Worm (Caenorhabditis elegans) whole organism, young adult: ENCODE data around the gene C06C3.4.

Experiments used
- B0019.2 ChIP-seq: fragments of 200-800 bp; sonication (Bioruptor generic); conservative IDR thresholded peaks from 2 replicates; pipeline ENCODE4 v1.3.6; 2022; ENCODE audit warnings: missing genetic modification reagents, missing genetic modification characterization, missing compliant biosample characterization
- C17E4.6 ChIP-seq: fragments of 200-800 bp; sonication (Bioruptor generic); IDR thresholded peaks from 2 replicates; pipeline ENCODE4 v1.3.6; 2022; ENCODE audit warnings: missing genetic modification reagents, missing genetic modification characterization, missing compliant biosample characterization
- D2030.7 ChIP-seq: fragments of 200-800 bp; sonication (Bioruptor generic); IDR thresholded peaks from 2 replicates; pipeline ENCODE4 v1.3.6; 2022; ENCODE audit warnings: missing genetic modification reagents, missing genetic modification characterization, missing compliant biosample characterization
- F22D6.2 ChIP-seq: sonication (generic microtip); optimal IDR thresholded peaks from 2 replicates; lab custom pipeline; 2016; ENCODE audit warnings: mild to moderate bottlenecking, missing genetic modification characterization, missing compliant biosample characterization
- F55B11.4 ChIP-seq: sonication (generic microtip); optimal IDR thresholded peaks from 2 replicates; lab custom pipeline; 2016; ENCODE audit warnings: missing compliant biosample characterization, missing genetic modification characterization, borderline replicate concordance; ENCODE audit not compliant: insufficient read depth
- Y53F4B.3 ChIP-seq: fragments of 200-800 bp; sonication (Bioruptor generic); IDR thresholded peaks from 2 replicates; pipeline ENCODE4 v1.3.6; 2022; ENCODE audit warnings: missing genetic modification reagents, missing genetic modification characterization, missing compliant biosample characterization
- Y53G8AR.9 ChIP-seq: fragments of 200-800 bp; sonication (Bioruptor generic); conservative IDR thresholded peaks from 2 replicates; pipeline ENCODE4 v1.3.6; 2022; ENCODE audit warnings: missing genetic modification reagents, missing genetic modification characterization, missing compliant biosample characterization
- Y56A3A.18 ChIP-seq: fragments of 200-800 bp; sonication (Bioruptor generic); IDR thresholded peaks from 2 replicates; pipeline ENCODE4 v1.3.6; 2022; ENCODE audit warnings: missing genetic modification reagents, missing genetic modification characterization, missing compliant biosample characterization
- Y95B8A.8 ChIP-seq: fragments of 200-800 bp; sonication (Bioruptor generic); IDR thresholded peaks from 2 replicates; pipeline ENCODE4 v1.3.6; 2022; ENCODE audit warnings: missing genetic modification reagents, missing genetic modification characterization, missing compliant biosample characterization
- ama-1 ChIP-seq, 3 experiments: fragments of 150-350 bp in 1 of 3; sonication (generic microtip) in 2 of 3; optimal IDR thresholded peaks; 2 replicates each; lab custom pipeline; 2014 to 2018; ENCODE audit warnings: missing biosample characterization in 2 of 3, missing genetic modification characterization in 2 of 3, missing genetic modification reagents in 2 of 3
- aptf-2 ChIP-seq: fragments of 200-800 bp; sonication (Bioruptor generic); conservative IDR thresholded peaks from 2 replicates; pipeline ENCODE4 v1.3.6; 2022; ENCODE audit warnings: missing genetic modification reagents, missing genetic modification characterization, missing compliant biosample characterization
- aptf-3 ChIP-seq: fragments of 200-800 bp; sonication (Bioruptor generic); IDR thresholded peaks from 2 replicates; pipeline ENCODE4 v1.3.6; 2022; ENCODE audit warnings: missing genetic modification characterization, missing compliant biosample characterization
- atf-7 ChIP-seq: sonication (generic microtip); optimal IDR thresholded peaks from 2 replicates; lab custom pipeline; 2017; ENCODE audit warnings: mild to moderate bottlenecking, missing genetic modification characterization, missing compliant biosample characterization
- athp-1 ChIP-seq: sonication (generic microtip); optimal IDR thresholded peaks from 2 replicates; lab custom pipeline; 2017; ENCODE audit warnings: mild to moderate bottlenecking, missing genetic modification characterization, missing compliant biosample characterization
- attf-3 ChIP-seq: fragments of 200-800 bp; sonication (Bioruptor generic); conservative IDR thresholded peaks from 2 replicates; pipeline ENCODE4 v1.3.6; 2022; ENCODE audit warnings: missing genetic modification reagents, missing genetic modification characterization, missing compliant biosample characterization
- bed-2 ChIP-seq: fragments of 200-800 bp; sonication (Bioruptor generic); IDR thresholded peaks from 2 replicates; pipeline ENCODE4 v1.3.6; 2022; ENCODE audit warnings: missing genetic modification reagents, missing genetic modification characterization, missing compliant biosample characterization
- ceh-27 ChIP-seq: fragments of 200-800 bp; sonication (Bioruptor generic); optimal IDR thresholded peaks from 2 replicates; lab custom pipeline; 2018; ENCODE audit warnings: mild to moderate bottlenecking, missing genetic modification characterization, moderate library complexity, missing compliant biosample characterization
- ceh-79 ChIP-seq: sonication (generic microtip); optimal IDR thresholded peaks from 2 replicates; lab custom pipeline; 2017; ENCODE audit warnings: mild to moderate bottlenecking, missing genetic modification characterization, missing compliant biosample characterization
- die-1 ChIP-seq: sonication (generic microtip); optimal IDR thresholded peaks from 2 replicates; lab custom pipeline; 2016; ENCODE audit warnings: missing genotype, mild to moderate bottlenecking, missing genetic modification characterization, missing compliant biosample characterization
- egl-44 ChIP-seq: fragments of 200-800 bp; sonication (Bioruptor generic); IDR thresholded peaks from 2 replicates; pipeline ENCODE4 v1.3.6; 2022; ENCODE audit warnings: missing genetic modification reagents, missing genetic modification characterization, missing compliant biosample characterization
- egrh-3 ChIP-seq: fragments of 200-800 bp; sonication (Bioruptor generic); IDR thresholded peaks from 2 replicates; pipeline ENCODE4 v1.3.6; 2022; ENCODE audit warnings: missing genetic modification reagents, missing genetic modification characterization, missing compliant biosample characterization
- hlh-12 ChIP-seq: sonication (generic microtip); optimal IDR thresholded peaks from 2 replicates; lab custom pipeline; 2016; ENCODE audit warnings: missing genetic modification characterization, missing compliant biosample characterization
- lin-40 ChIP-seq: sonication (generic microtip); optimal IDR thresholded peaks from 2 replicates; lab custom pipeline; 2016; ENCODE audit warnings: missing genetic modification characterization, mild to moderate bottlenecking, missing compliant biosample characterization, missing genotype, missing genetic modification reagents
- lsl-1 ChIP-seq: fragments of 200-800 bp; sonication (Bioruptor generic); optimal IDR thresholded peaks from 2 replicates; lab custom pipeline; 2018; ENCODE audit warnings: mild to moderate bottlenecking, missing genetic modification characterization, moderate library complexity, missing compliant biosample characterization
- madf-8 ChIP-seq: fragments of 200-800 bp; sonication (Bioruptor generic); conservative IDR thresholded peaks from 2 replicates; pipeline ENCODE4 v1.3.6; 2022; ENCODE audit warnings: missing genetic modification reagents, missing genetic modification characterization, missing compliant biosample characterization
- nfya-2 ChIP-seq: fragments of 200-800 bp; sonication (Bioruptor generic); IDR thresholded peaks from 2 replicates; pipeline ENCODE4 v1.3.6; 2022; ENCODE audit warnings: missing genetic modification reagents, missing genetic modification characterization, missing compliant biosample characterization
- nhr-120 ChIP-seq: fragments of 200-800 bp; sonication (Bioruptor generic); IDR thresholded peaks from 2 replicates; pipeline ENCODE4 v1.3.6; 2022; ENCODE audit warnings: missing genetic modification characterization, missing compliant biosample characterization
- nhr-80 ChIP-seq: sonication (generic microtip); optimal IDR thresholded peaks from 2 replicates; lab custom pipeline; 2016; ENCODE audit warnings: missing genetic modification characterization, missing compliant biosample characterization
- rpc-1 ChIP-seq, 2 experiments: fragments of 150-350 bp in 1 of 2; sonication (generic microtip) in 1 of 2; optimal IDR thresholded peaks; 2 replicates each; lab custom pipeline; 2014 to 2018; ENCODE audit warnings: missing biosample characterization in 1 of 2, missing genetic modification characterization in 1 of 2, missing genetic modification reagents in 1 of 2, missing genotype in 1 of 2
- snpc-1.3 ChIP-seq: sonication (generic microtip); optimal IDR thresholded peaks from 2 replicates; lab custom pipeline; 2017; ENCODE audit warnings: missing genetic modification characterization, mild to moderate bottlenecking, missing compliant biosample characterization, antibody characterized with exemption, moderate library complexity, missing genotype, missing genetic modification reagents; ENCODE audit not compliant: insufficient read depth
- somi-1 ChIP-seq: fragments of 200-800 bp; sonication (Bioruptor generic); optimal IDR thresholded peaks from 2 replicates; lab custom pipeline; 2018; ENCODE audit warnings: mild to moderate bottlenecking, missing genetic modification characterization, missing compliant biosample characterization
- unc-62 ChIP-seq: fragments of 150-350 bp; optimal IDR thresholded peaks from 2 replicates; lab custom pipeline; 2014; ENCODE audit warnings: missing biosample characterization, missing genetic modification reagents, missing genetic modification characterization
- zim-3 ChIP-seq: sonication (generic microtip); optimal IDR thresholded peaks from 2 replicates; lab custom pipeline; 2017; ENCODE audit warnings: mild to moderate bottlenecking, missing genetic modification characterization, moderate library complexity, missing compliant biosample characterization
- ztf-22 ChIP-seq: fragments of 200-800 bp; sonication (Bioruptor generic); optimal IDR thresholded peaks from 2 replicates; lab custom pipeline; 2018; ENCODE audit warnings: mild to moderate bottlenecking, missing genetic modification characterization, moderate library complexity, missing compliant biosample characterization
- ztf-25 ChIP-seq: fragments of 200-800 bp; sonication (Bioruptor generic); IDR thresholded peaks from 2 replicates; pipeline ENCODE4 v1.3.6; 2022; ENCODE audit warnings: missing genetic modification reagents, missing genetic modification characterization, missing compliant biosample characterization
- ztf-6 ChIP-seq: fragments of 200-800 bp; sonication (Bioruptor generic); IDR thresholded peaks from 2 replicates; pipeline ENCODE4 v1.3.6; 2022; ENCODE audit warnings: missing genetic modification reagents, missing genetic modification characterization, missing compliant biosample characterization

The C06C3.4 gene

DNA sequence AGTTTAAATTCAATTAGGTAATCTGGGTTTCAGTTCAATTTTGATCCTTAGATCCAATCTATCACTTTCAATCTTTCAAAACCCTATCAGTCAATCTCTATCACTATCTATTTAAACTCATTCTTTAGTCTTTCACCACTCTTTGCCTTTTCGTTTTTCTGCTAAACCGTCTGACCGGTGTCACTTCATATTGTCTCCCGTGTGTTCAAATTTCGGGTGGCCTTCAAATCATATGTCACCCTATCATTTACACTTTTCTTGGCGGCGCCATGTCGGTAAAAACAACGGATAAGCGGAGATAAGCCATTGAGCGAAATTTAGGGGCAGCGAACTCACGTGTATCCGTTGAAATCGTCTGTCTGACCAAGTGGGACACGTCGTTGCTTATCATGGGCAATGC is 29.1 kb upstream of the C06C3.4 start:
- TF ChIP-seq lin-40 (tag; lab: Kevin White, UChicago) (no peak), bed-2 (no peak), zim-3 (tag; lab: Kevin White, UChicago) (no peak), egl-44 (GFP tag; lab: Robert Waterston, UW) (no peak), ceh-27 (GFP tag; lab: Kevin White, UChicago) (no peak), C17E4.6 (no peak), lsl-1 (GFP tag; lab: Kevin White, UChicago) (no peak), rpc-1 (optimal IDR thresholded peaks at IDR 0.05; lab: Kevin White, UChicago) (no peak), rpc-1 (tag; optimal IDR thresholded peaks at IDR 0.05; lab: Kevin White, UChicago) (no peak), ama-1 (optimal IDR thresholded peaks at IDR 0.05; lab: Kevin White, UChicago) (no peak), ama-1 (GFP tag; optimal IDR thresholded peaks at IDR 0.05; lab: Kevin White, UChicago) (no peak), egrh-3 (GFP tag; lab: Robert Waterston, UW) (no peak), ztf-25 (GFP tag; lab: Robert Waterston, UW) (no peak), aptf-2 (no peak), B0019.2 (no peak)

ce11 chrII:9345116-9345515 is 28.0 kb upstream of the C06C3.4 start:
- TF ChIP-seq athp-1 (tag; lab: Kevin White, UChicago) (no peak), ztf-22 (GFP tag; lab: Kevin White, UChicago) (no peak), Y95B8A.8 (GFP tag; lab: Robert Waterston, UW) (no peak), rpc-1 (optimal IDR thresholded peaks at IDR 0.05; lab: Kevin White, UChicago) (no peak), rpc-1 (tag; optimal IDR thresholded peaks at IDR 0.05; lab: Kevin White, UChicago) (no peak), D2030.7 (GFP tag; lab: Robert Waterston, UW) (no peak), attf-3 (GFP tag; lab: Robert Waterston, UW) (no peak), atf-7 (no peak), F55B11.4 (tag; lab: Kevin White, UChicago) (no peak), snpc-1.3 (tag; lab: Kevin White, UChicago) (no peak), ceh-79 (tag; lab: Kevin White, UChicago) (no peak), die-1 (tag; lab: Kevin White, UChicago) (no peak), F22D6.2 (no peak), Y56A3A.18 (GFP tag; lab: Robert Waterston, UW) (no peak), hlh-12 (tag; lab: Kevin White, UChicago) (no peak), ztf-6 (GFP tag; lab: Robert Waterston, UW) (no peak), Y53F4B.3 (no peak)

DNA sequence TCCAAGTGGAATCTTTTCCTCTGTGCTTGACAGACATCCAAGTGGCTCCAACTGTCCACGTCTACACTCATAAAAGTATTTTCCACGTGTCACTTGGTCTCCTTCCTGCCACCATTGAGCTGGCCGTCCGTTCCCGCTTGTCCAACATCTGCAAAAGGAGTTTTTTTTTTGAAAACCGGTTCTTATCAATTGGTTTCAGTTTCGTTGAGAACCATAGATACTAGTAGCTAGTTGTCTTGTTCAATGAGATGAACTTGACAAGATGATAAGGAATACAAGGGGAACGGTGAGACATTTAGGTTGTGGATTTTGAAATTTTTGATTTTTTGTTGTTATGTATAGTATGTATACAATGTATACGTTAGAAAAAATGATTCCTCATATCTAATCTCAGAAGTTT is 27.3 kb upstream of the C06C3.4 start:
- no peak for TF ChIP-seq madf-8 (GFP tag; lab: Robert Waterston, UW)
- no peak for TF ChIP-seq aptf-3 (GFP tag; lab: Robert Waterston, UW)
- no peak for TF ChIP-seq unc-62
- TF ChIP-seq die-1 (tag; lab: Kevin White, UChicago): no peak
- no peak for TF ChIP-seq Y53G8AR.9 (GFP tag; lab: Robert Waterston, UW)
- TF ChIP-seq nhr-80 (tag; lab: Kevin White, UChicago): no peak
- TF ChIP-seq lin-40 (tag; lab: Kevin White, UChicago): no peak
- no peak for TF ChIP-seq somi-1 (GFP tag; lab: Kevin White, UChicago)
- TF ChIP-seq lsl-1 (GFP tag; lab: Kevin White, UChicago): no peak
- TF ChIP-seq hlh-12 (tag; lab: Kevin White, UChicago): no peak
- no peak for TF ChIP-seq bed-2
- no peak for TF ChIP-seq nhr-120 (GFP tag; lab: Robert Waterston, UW)
- no peak for TF ChIP-seq nfya-2
